Fruit fly (Drosophila melanogaster) whole organism, embryonic: ENCODE data around the gene mei-P22.

Experiments
- Aef1 ChIP-seq: fragments of 200-800 bp; sonication (Bioruptor generic); IDR thresholded peaks from 3 replicates; pipeline ENCODE4 v1.3.6; 2022; ENCODE audit warnings: missing biosample characterization, missing genetic modification characterization
- C15 ChIP-seq: fragments of 200-800 bp; sonication (Bioruptor generic); IDR thresholded peaks from 3 replicates; pipeline ENCODE4 v1.3.6; 2022; ENCODE audit warnings: missing biosample characterization, missing genetic modification characterization
- CG10543 ChIP-seq: fragments of 200-800 bp; sonication (Bioruptor generic); optimal IDR thresholded peaks from 3 replicates; lab custom pipeline; 2017; ENCODE audit warnings: missing biosample characterization, mild to moderate bottlenecking, missing genetic modification characterization, moderate library complexity
- CG11398 ChIP-seq: fragments of 200-800 bp; sonication (Bioruptor generic); optimal IDR thresholded peaks from 2 replicates; lab custom pipeline; 2016; ENCODE audit warnings: missing biosample characterization, missing genetic modification characterization
- CG11723 ChIP-seq: fragments of 200-800 bp; sonication (Bioruptor generic); optimal IDR thresholded peaks from 2 replicates; lab custom pipeline; 2017; ENCODE audit warnings: missing biosample characterization, mild to moderate bottlenecking, missing genetic modification characterization
- CG12104 ChIP-seq: fragments of 200-800 bp; sonication (Bioruptor generic); optimal IDR thresholded peaks from 3 replicates; lab custom pipeline; 2016; ENCODE audit warnings: missing biosample characterization, missing genetic modification characterization
- CG1233 ChIP-seq: fragments of 200-800 bp; sonication (Bioruptor generic); optimal IDR thresholded peaks from 4 replicates; lab custom pipeline; 2018; ENCODE audit warnings: missing biosample characterization, mild to moderate bottlenecking, missing genetic modification characterization
- CG15601 ChIP-seq: fragments of 200-800 bp; sonication (Bioruptor generic); optimal IDR thresholded peaks from 3 replicates; lab custom pipeline; 2019; ENCODE audit warnings: missing biosample characterization, mild to moderate bottlenecking, missing genetic modification characterization, moderate library complexity
- CG17385 ChIP-seq: fragments of 200-800 bp; sonication (Bioruptor generic); optimal IDR thresholded peaks from 3 replicates; lab custom pipeline; 2018; ENCODE audit warnings: missing biosample characterization, mild to moderate bottlenecking, missing genetic modification characterization
- CG17612 ChIP-seq: fragments of 200-800 bp; sonication (Bioruptor generic); IDR thresholded peaks from 2 replicates; pipeline ENCODE4 v1.3.6; 2022; ENCODE audit warnings: missing biosample characterization, missing genetic modification characterization
- CG1792 ChIP-seq: fragments of 200-800 bp; sonication (Bioruptor generic); optimal IDR thresholded peaks from 2 replicates; lab custom pipeline; 2016; ENCODE audit warnings: missing biosample characterization, missing genetic modification characterization
- CG18011 ChIP-seq: fragments of 200-800 bp; sonication (Bioruptor generic); optimal IDR thresholded peaks from 2 replicates; lab custom pipeline; 2017; ENCODE audit warnings: missing biosample characterization, missing genetic modification characterization, mild to moderate bottlenecking, moderate library complexity, missing genotype
- CG2199 ChIP-seq: fragments of 200-800 bp; sonication (Bioruptor generic); IDR thresholded peaks from 3 replicates; pipeline ENCODE4 v1.3.6; 2022; ENCODE audit warnings: missing biosample characterization, missing genetic modification characterization
- CG30403 ChIP-seq: fragments of 200-800 bp; sonication (Bioruptor generic); optimal IDR thresholded peaks from 3 replicates; lab custom pipeline; 2016; ENCODE audit warnings: missing biosample characterization, missing genetic modification characterization
- CG3065 ChIP-seq: fragments of 200-800 bp; sonication (Bioruptor generic); optimal IDR thresholded peaks from 2 replicates; lab custom pipeline; 2016; ENCODE audit warnings: missing biosample characterization, missing genetic modification characterization
- CG31441 ChIP-seq: fragments of 200-800 bp; sonication (Bioruptor generic); IDR thresholded peaks from 2 replicates; pipeline ENCODE4 v1.3.6; 2022; ENCODE audit warnings: missing biosample characterization, missing genetic modification characterization
- CG34376 ChIP-seq: fragments of 200-800 bp; sonication (Bioruptor generic); optimal IDR thresholded peaks from 2 replicates; lab custom pipeline; 2018; ENCODE audit warnings: missing biosample characterization, mild to moderate bottlenecking, missing genetic modification characterization
- CG42726 ChIP-seq: fragments of 200-800 bp; sonication (Bioruptor generic); IDR thresholded peaks from 2 replicates; pipeline ENCODE4 v1.3.6; 2022; ENCODE audit warnings: missing biosample characterization, missing genetic modification characterization; ENCODE audit not compliant: partially characterized antibody
- CG6765 ChIP-seq: fragments of 200-800 bp; sonication (Bioruptor generic); optimal IDR thresholded peaks from 3 replicates; lab custom pipeline; 2017; ENCODE audit warnings: missing biosample characterization, mild to moderate bottlenecking, missing genetic modification characterization
- CG7372 ChIP-seq: fragments of 200-800 bp; sonication (Bioruptor generic); IDR thresholded peaks from 2 replicates; pipeline ENCODE4 v1.3.6; 2022; ENCODE audit warnings: missing biosample characterization, missing genetic modification characterization
- CG8388 ChIP-seq: fragments of 200-800 bp; sonication (Bioruptor generic); optimal IDR thresholded peaks from 2 replicates; lab custom pipeline; 2019; ENCODE audit warnings: missing biosample characterization, mild to moderate bottlenecking, missing genetic modification characterization, moderate library complexity
- CG9215 ChIP-seq: fragments of 200-800 bp; sonication (Bioruptor generic); IDR thresholded peaks from 2 replicates; pipeline ENCODE4 v1.3.6; 2022; ENCODE audit warnings: missing biosample characterization, missing genetic modification characterization
- Dek ChIP-seq: fragments of 200-800 bp; sonication (Bioruptor generic); optimal IDR thresholded peaks from 3 replicates; lab custom pipeline; 2019; ENCODE audit warnings: missing biosample characterization, mild to moderate bottlenecking, missing genetic modification characterization, moderate library complexity
- Doc3 ChIP-seq: fragments of 200-800 bp; sonication (Bioruptor generic); IDR thresholded peaks from 3 replicates; pipeline ENCODE4 v1.3.6; 2022; ENCODE audit warnings: missing biosample characterization, missing genetic modification characterization; ENCODE audit not compliant: partially characterized antibody
- E2f2 ChIP-seq: fragments of 200-800 bp; sonication (Bioruptor generic); IDR thresholded peaks from 2 replicates; pipeline ENCODE4 v1.3.6; 2022; ENCODE audit warnings: missing biosample characterization, missing genetic modification characterization
- ERR ChIP-seq: fragments of 200-800 bp; sonication (Bioruptor generic); optimal IDR thresholded peaks from 2 replicates; lab custom pipeline; 2016; ENCODE audit warnings: missing biosample characterization, missing genetic modification characterization
- Fer1 ChIP-seq: fragments of 200-800 bp; sonication (Bioruptor generic); optimal IDR thresholded peaks from 2 replicates; lab custom pipeline; 2017; ENCODE audit warnings: missing biosample characterization, mild to moderate bottlenecking, missing genetic modification characterization
- HLH54F ChIP-seq: fragments of 200-800 bp; sonication (Bioruptor generic); optimal IDR thresholded peaks from 3 replicates; lab custom pipeline; 2016; ENCODE audit warnings: missing biosample characterization, missing genetic modification characterization
- Hmx ChIP-seq: fragments of 200-800 bp; sonication (Bioruptor generic); optimal IDR thresholded peaks from 2 replicates; lab custom pipeline; 2016; ENCODE audit warnings: missing biosample characterization, missing genetic modification characterization
- Nf-YA ChIP-seq: fragments of 200-800 bp; sonication (Bioruptor generic); IDR thresholded peaks from 2 replicates; pipeline ENCODE4 v1.3.6; 2022; ENCODE audit warnings: missing biosample characterization, missing genetic modification characterization
- Rx ChIP-seq: fragments of 200-800 bp; sonication (Bioruptor generic); IDR thresholded peaks from 2 replicates; pipeline ENCODE4 v1.3.6; 2022; ENCODE audit warnings: missing biosample characterization, missing genetic modification characterization
- Spps ChIP-seq: fragments of 200-800 bp; sonication (Bioruptor generic); optimal IDR thresholded peaks from 2 replicates; lab custom pipeline; 2018; ENCODE audit warnings: missing biosample characterization, mild to moderate bottlenecking, missing genetic modification characterization
- Tbp ChIP-seq: fragments of >200 bp; optimal IDR thresholded peaks from 2 replicates; lab custom pipeline; 2018; ENCODE audit warnings: missing biosample characterization, missing genetic modification characterization
- YL-1 ChIP-seq: fragments of 200-800 bp; sonication (Bioruptor generic); optimal IDR thresholded peaks from 3 replicates; lab custom pipeline; 2017; ENCODE audit warnings: missing biosample characterization, mild to moderate bottlenecking, missing genetic modification characterization
- cad ChIP-seq: fragments of >200 bp; optimal IDR thresholded peaks from 2 replicates; lab custom pipeline; 2017; ENCODE audit warnings: missing biosample characterization, missing genetic modification characterization
- chinmo ChIP-seq: fragments of 200-800 bp; sonication (Bioruptor generic); IDR thresholded peaks from 4 replicates; pipeline ENCODE4 v1.3.6; 2022; ENCODE audit warnings: missing biosample characterization, missing genetic modification characterization; ENCODE audit not compliant: partially characterized antibody
- dan ChIP-seq: fragments of 200-800 bp; sonication (Bioruptor generic); IDR thresholded peaks from 2 replicates; pipeline ENCODE4 v1.3.6; 2022; ENCODE audit warnings: missing biosample characterization, missing genetic modification characterization
- grn ChIP-seq: fragments of 200-800 bp; sonication (Bioruptor generic); optimal IDR thresholded peaks from 3 replicates; lab custom pipeline; 2017; ENCODE audit warnings: missing biosample characterization, missing genetic modification characterization
- hb ChIP-seq: fragments of 200-800 bp; sonication (Bioruptor generic); IDR thresholded peaks from 3 replicates; pipeline ENCODE4 v1.3.6; 2022; ENCODE audit warnings: missing biosample characterization, missing genetic modification characterization; ENCODE audit not compliant: partially characterized antibody
- ken ChIP-seq: fragments of 200-800 bp; sonication (Bioruptor generic); IDR thresholded peaks from 3 replicates; pipeline ENCODE4 v1.3.6; 2022; ENCODE audit warnings: missing biosample characterization, missing genetic modification characterization
- lab ChIP-seq: fragments of 200-800 bp; sonication (Bioruptor generic); optimal IDR thresholded peaks from 3 replicates; lab custom pipeline; 2017; ENCODE audit warnings: missing biosample characterization, missing genetic modification characterization, mild to moderate bottlenecking, moderate library complexity, missing genetic modification reagents
- nau ChIP-seq: fragments of 200-800 bp; sonication (Bioruptor generic); optimal IDR thresholded peaks from 3 replicates; lab custom pipeline; 2017; ENCODE audit warnings: missing biosample characterization, mild to moderate bottlenecking, missing genetic modification characterization, missing genetic modification reagents
- prd ChIP-seq, 3 experiments: fragments of >200 bp in 2 of 3; fragments of 200-800 bp in 1 of 3; sonication (Bioruptor generic) in 1 of 3; optimal IDR thresholded peaks in 2 of 3; IDR thresholded peaks in 1 of 3; 2 replicates in 2 of 3; 3 replicates in 1 of 3; pipeline versions ENCODE4 v1.3.6 to Lab custom; 2017 to 2022; ENCODE audit warnings: missing biosample characterization in 1 of 3, missing genetic modification characterization in 1 of 3
- repo ChIP-seq: fragments of 200-800 bp; sonication (Bioruptor generic); optimal IDR thresholded peaks from 2 replicates; lab custom pipeline; 2016; ENCODE audit warnings: missing biosample characterization, missing genetic modification characterization
- ro ChIP-seq: fragments of 200-800 bp; sonication (Bioruptor generic); IDR thresholded peaks from 2 replicates; pipeline ENCODE4 v1.3.6; 2022; ENCODE audit warnings: missing biosample characterization, missing genetic modification characterization
- sc ChIP-seq, 3 experiments: fragments of >200 bp in 2 of 3; fragments of 200-800 bp in 1 of 3; sonication (Bioruptor generic) in 1 of 3; optimal IDR thresholded peaks; 2 replicates in 2 of 3; 3 replicates in 1 of 3; lab custom pipeline; 2017; ENCODE audit warnings: mild to moderate bottlenecking in 1 of 3, missing biosample characterization in 1 of 3, missing genetic modification characterization in 1 of 3, missing genetic modification reagents in 1 of 3
- shn ChIP-seq: fragments of 200-800 bp; sonication (Bioruptor generic); optimal IDR thresholded peaks from 3 replicates; lab custom pipeline; 2016; ENCODE audit warnings: missing biosample characterization, missing genetic modification characterization
- sug ChIP-seq: fragments of 200-800 bp; optimal IDR thresholded peaks from 2 replicates; lab custom pipeline; 2019; ENCODE audit warnings: missing biosample characterization, mild to moderate bottlenecking, missing genetic modification characterization, moderate library complexity
- zen ChIP-seq: fragments of 200-800 bp; sonication (Bioruptor generic); optimal IDR thresholded peaks from 3 replicates; lab custom pipeline; 2018; ENCODE audit warnings: missing biosample characterization, mild to moderate bottlenecking, missing genetic modification characterization, moderate library complexity

mei-P22 gene

DNA sequence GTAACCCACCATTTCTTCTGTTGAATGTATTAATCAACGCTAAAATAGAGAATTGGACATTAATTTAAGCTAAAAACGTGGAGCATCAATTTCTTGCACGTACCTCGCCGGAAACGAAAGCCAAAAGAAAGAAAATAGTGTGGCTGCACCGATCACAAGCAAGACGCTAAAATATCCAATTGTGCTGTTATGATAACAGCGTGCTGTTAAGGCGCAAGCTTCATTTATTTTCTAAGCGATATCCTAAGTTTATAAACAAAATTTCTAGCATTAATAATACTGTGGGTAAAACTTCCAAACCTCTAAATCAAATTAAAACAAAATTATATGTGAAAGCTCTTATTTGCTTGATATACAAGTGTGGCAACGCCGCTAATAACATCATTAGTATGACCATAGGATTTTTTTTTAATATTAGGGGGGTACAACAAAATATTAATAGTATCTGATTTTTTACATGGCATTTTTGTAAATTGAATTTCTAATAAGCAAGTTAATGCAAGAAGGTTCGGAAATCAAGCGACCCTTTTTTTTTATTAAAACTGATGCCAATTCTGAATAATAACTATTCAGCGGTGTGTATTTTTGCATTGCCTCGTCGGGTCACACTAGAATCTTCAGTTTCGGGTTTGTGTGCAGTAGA, 2.9 kb upstream of the mei-P22 start, which contains the start of the genes RpL18 and Neos (continued):
- TF ChIP-seq nau: peak; percentile 84
- TF ChIP-seq prd (optimal IDR thresholded peaks at IDR 0.05; lab: Kevin White, UChicago): no peak
- peak; percentile 47; the same call in 2 of the 3 replicates for TF ChIP-seq prd (GFP tag; IDR thresholded peaks at IDR 0.05; lab: Robert Waterston, UW)
- TF ChIP-seq Aef1 (GFP tag; lab: Robert Waterston, UW): no peak
- TF ChIP-seq sug (tag; lab: Kevin White, UChicago): peak; percentile 64
- no peak; the same call in 1 of the 2 replicates for TF ChIP-seq Nf-YA (GFP tag; lab: Robert Waterston, UW)
- TF ChIP-seq CG11398 (GFP tag; lab: Kevin White, UChicago): peak; percentile 47
- TF ChIP-seq CG6765: peak; percentile 86
- no peak for TF ChIP-seq sc (optimal IDR thresholded peaks at IDR 0.05; lab: Kevin White, UChicago)
- TF ChIP-seq sc (GFP tag; optimal IDR thresholded peaks at IDR 0.05; lab: Kevin White, UChicago): peak; percentile 54
- TF ChIP-seq ken (GFP tag; lab: Robert Waterston, UW): 0 out of 3 replicates have a peak, but pooled peaks have one; percentile 26
- no peak for TF ChIP-seq Tbp (GFP tag; lab: Kevin White, UChicago)
- TF ChIP-seq CG1792 (GFP tag; lab: Kevin White, UChicago): peak; percentile 31
- TF ChIP-seq CG42726 (GFP tag; lab: Robert Waterston, UW): no peak
- TF ChIP-seq CG31441 (GFP tag; lab: Robert Waterston, UW): peak; percentile 75
- TF ChIP-seq dan (GFP tag; lab: Robert Waterston, UW): no peak
- no peak for TF ChIP-seq ERR (GFP tag; lab: Kevin White, UChicago)
- no peak for TF ChIP-seq C15
- TF ChIP-seq CG9215 (GFP tag; lab: Robert Waterston, UW): no peak
- TF ChIP-seq CG3065 (GFP tag; lab: Kevin White, UChicago): peak; percentile 47
- peak; percentile 51; the same call in 1 of the 2 replicates for TF ChIP-seq Rx (GFP tag; lab: Robert Waterston, UW)
- peak; percentile 64 for TF ChIP-seq repo (GFP tag; lab: Kevin White, UChicago)
- no peak for TF ChIP-seq cad (GFP tag; lab: Kevin White, UChicago)
- TF ChIP-seq shn (GFP tag; lab: Kevin White, UChicago): peak; percentile 73
- no peak for TF ChIP-seq Doc3 (GFP tag; lab: Robert Waterston, UW)
- TF ChIP-seq ro (GFP tag; lab: Robert Waterston, UW): no peak
- no peak for TF ChIP-seq chinmo
- peak; percentile 80 for TF ChIP-seq CG30403
- peak; percentile 87 for TF ChIP-seq Fer1
- peak; percentile 41 for TF ChIP-seq CG11723 (GFP tag; lab: Kevin White, UChicago)
- peak; percentile 63 for TF ChIP-seq zen (tag; lab: Kevin White, UChicago)
- peak; percentile 82 for TF ChIP-seq CG1233 (GFP tag; lab: Kevin White, UChicago)
- TF ChIP-seq CG8388: peak; percentile 63
- peak; percentile 35 for TF ChIP-seq Spps (tag; lab: Kevin White, UChicago)
- no peak for TF ChIP-seq hb
- peak; percentile 49 for TF ChIP-seq E2f2 (GFP tag; lab: Robert Waterston, UW)
- TF ChIP-seq Dek (tag; lab: Kevin White, UChicago): peak; percentile 63
- peak; percentile 39 for TF ChIP-seq CG18011 (GFP tag; lab: Kevin White, UChicago)
- TF ChIP-seq CG2199 (GFP tag; lab: Robert Waterston, UW): no peak
- TF ChIP-seq CG17612 (GFP tag; lab: Robert Waterston, UW): no peak
- peak; percentile 85 for TF ChIP-seq YL-1 (GFP tag; lab: Kevin White, UChicago)
- TF ChIP-seq HLH54F (GFP tag; lab: Kevin White, UChicago): peak; percentile 64
- no peak for TF ChIP-seq grn (GFP tag; lab: Kevin White, UChicago)
- TF ChIP-seq CG15601 (tag; lab: Kevin White, UChicago): peak; percentile 80
- TF ChIP-seq Hmx (GFP tag; lab: Kevin White, UChicago): peak; percentile 58
- peak; percentile 76 for TF ChIP-seq CG12104 (GFP tag; lab: Kevin White, UChicago)
- TF ChIP-seq CG34376: peak; percentile 89
- TF ChIP-seq CG10543 (GFP tag; lab: Kevin White, UChicago): peak; percentile 82
- TF ChIP-seq CG7372 (GFP tag; lab: Robert Waterston, UW): no peak
- TF ChIP-seq lab (GFP tag; lab: Kevin White, UChicago): peak; percentile 91
- peak; percentile 79 for TF ChIP-seq CG17385 (GFP tag; lab: Kevin White, UChicago)
